Worm (Caenorhabditis elegans): ENCODE measurements around the gene F44A6.5.

DNA sequence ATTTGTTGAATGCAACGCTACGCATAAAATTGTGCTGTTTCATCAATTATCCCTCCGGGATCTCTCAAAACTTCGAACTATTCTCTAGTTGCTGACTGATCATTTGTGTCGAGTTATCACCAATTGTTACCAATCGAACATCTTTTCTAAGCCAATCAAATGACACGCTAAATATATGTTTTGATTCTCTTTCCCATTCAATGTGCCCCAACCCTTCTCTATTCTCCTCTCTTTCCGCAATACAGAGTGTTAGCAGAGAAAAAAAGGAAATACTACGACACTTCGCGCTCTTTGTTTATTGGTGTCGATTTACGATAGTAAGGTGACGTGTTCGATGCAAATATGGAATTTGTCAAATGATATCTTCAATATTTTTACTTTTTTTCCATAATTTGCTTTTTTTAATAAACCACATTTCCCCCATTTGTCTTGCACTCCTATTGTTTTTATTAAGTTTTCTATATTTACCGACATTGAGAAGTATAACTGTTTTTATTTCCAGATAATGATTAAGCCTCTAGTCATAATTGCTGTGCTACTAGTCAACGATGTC lies 21.4 kb downstream of the F44A6.5 start, which contains the start of gene nucb-1:
- no peak for TF ChIP-seq ztf-28 (GFP tag; IDR thresholded peaks at IDR 0.05)
- no peak for TF ChIP-seq hsf-1 (GFP tag; IDR thresholded peaks at IDR 0.05)
- no peak for TF ChIP-seq ztf-6 (GFP tag; IDR thresholded peaks at IDR 0.05)
